Worm (Caenorhabditis elegans) whole organism, L4/young adult: ENCODE results near the gene C46F9.5.

Source experiments
- W03F9.2 ChIP-seq: fragments of 150-350 bp; optimal IDR thresholded peaks from 2 replicates; lab custom pipeline; 2014; ENCODE audit warnings: missing biosample characterization, missing genetic modification characterization
- dao-5 ChIP-seq: sonication (generic microtip); optimal IDR thresholded peaks from 2 replicates; lab custom pipeline; 2016; ENCODE audit warnings: missing genotype, missing genetic modification characterization, moderate library complexity, missing compliant biosample characterization
- him-1 ChIP-seq: sonication (generic microtip); optimal IDR thresholded peaks from 2 replicates; lab custom pipeline; 2016; ENCODE audit warnings: missing genotype, missing genetic modification reagents, missing genetic modification characterization, missing compliant biosample characterization

DNA sequence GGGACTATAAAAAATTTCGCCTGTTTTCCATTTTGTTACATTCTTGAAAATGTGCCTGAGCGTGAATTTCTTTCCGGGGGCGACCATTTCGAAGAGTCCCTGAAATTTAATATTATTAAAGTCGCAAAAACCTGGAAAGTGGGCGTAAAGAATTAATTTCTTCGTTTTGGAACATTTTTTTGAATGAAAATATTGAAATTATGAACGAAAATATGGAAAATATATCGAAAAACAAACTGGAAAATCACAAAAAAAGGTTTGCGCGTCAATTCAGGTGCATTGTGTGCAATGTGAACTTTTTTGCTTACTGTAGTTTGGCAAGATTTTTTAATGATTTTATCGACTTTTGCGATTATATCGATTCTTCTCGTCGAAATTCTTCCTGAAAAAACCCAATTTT lies 25.6 kb downstream of the C46F9.5 start, which contains the start of gene bath-7:
- TF ChIP-seq him-1: no peak
- TF ChIP-seq dao-5 (tag; lab: Kevin White, UChicago): no peak
- no peak for TF ChIP-seq W03F9.2
